Fruit fly (Drosophila melanogaster) whole organism, prepupa: ENCODE data around the gene CG14402.

Experiments used
- CG11762 ChIP-seq: fragments of 200-800 bp; sonication (Bioruptor generic); optimal IDR thresholded peaks from 3 replicates; lab custom pipeline; 2016; ENCODE audit warnings: missing biosample characterization, missing genetic modification characterization; ENCODE audit not compliant: insufficient read depth
- CG11902 ChIP-seq: fragments of 200-800 bp; sonication (Bioruptor generic); optimal IDR thresholded peaks from 3 replicates; lab custom pipeline; 2016; ENCODE audit warnings: missing biosample characterization, missing genetic modification characterization
- CG3032 ChIP-seq: fragments of 200-800 bp; optimal IDR thresholded peaks from 2 replicates; lab custom pipeline; 2019; ENCODE audit warnings: missing biosample characterization, mild to moderate bottlenecking, missing genetic modification characterization, moderate library complexity
- CG31627 ChIP-seq: fragments of 200-800 bp; sonication (Bioruptor generic); optimal IDR thresholded peaks from 3 replicates; lab custom pipeline; 2016; ENCODE audit warnings: missing biosample characterization, missing genetic modification characterization
- CG3919 ChIP-seq: fragments of 200-800 bp; sonication (Bioruptor generic); optimal IDR thresholded peaks from 3 replicates; lab custom pipeline; 2016; ENCODE audit warnings: missing biosample characterization, missing genetic modification characterization
- CG6163 ChIP-seq: fragments of 200-800 bp; sonication (Bioruptor generic); IDR thresholded peaks from 3 replicates; pipeline ENCODE4 v1.3.6; 2022; ENCODE audit warnings: missing biosample characterization, missing genetic modification characterization
- CG6276 ChIP-seq: fragments of 200-800 bp; sonication (Bioruptor generic); optimal IDR thresholded peaks from 2 replicates; lab custom pipeline; 2017; ENCODE audit warnings: missing biosample characterization, mild to moderate bottlenecking, missing genetic modification characterization
- CG6792 ChIP-seq: fragments of 200-800 bp; sonication (Bioruptor generic); optimal IDR thresholded peaks from 3 replicates; lab custom pipeline; 2016; ENCODE audit warnings: missing biosample characterization, missing genetic modification characterization
- CG6808 ChIP-seq: fragments of 200-800 bp; sonication (Bioruptor generic); optimal IDR thresholded peaks from 3 replicates; lab custom pipeline; 2017; ENCODE audit warnings: missing biosample characterization, missing genetic modification characterization, mild to moderate bottlenecking, moderate library complexity, missing genetic modification reagents
- CG8119 ChIP-seq: fragments of 200-800 bp; sonication (Bioruptor generic); IDR thresholded peaks from 3 replicates; pipeline ENCODE4 v1.3.6; 2022; ENCODE audit warnings: missing biosample characterization, missing genetic modification characterization
- Ets21C ChIP-seq: fragments of 200-800 bp; sonication (Bioruptor generic); optimal IDR thresholded peaks from 3 replicates; lab custom pipeline; 2016; ENCODE audit warnings: missing biosample characterization, missing genetic modification characterization
- Ets96B ChIP-seq: fragments of 200-800 bp; optimal IDR thresholded peaks from 2 replicates; lab custom pipeline; 2019; ENCODE audit warnings: missing biosample characterization, mild to moderate bottlenecking, missing genetic modification characterization, moderate library complexity
- Sox14 ChIP-seq: fragments of 200-800 bp; sonication (Bioruptor generic); optimal IDR thresholded peaks from 3 replicates; lab custom pipeline; 2016; ENCODE audit warnings: missing biosample characterization, missing genetic modification characterization
- acj6 ChIP-seq: fragments of 200-800 bp; sonication (Bioruptor generic); optimal IDR thresholded peaks from 3 replicates; lab custom pipeline; 2016; ENCODE audit warnings: missing biosample characterization, missing genetic modification characterization
- esn ChIP-seq: fragments of 200-800 bp; sonication (Bioruptor generic); optimal IDR thresholded peaks from 2 replicates; lab custom pipeline; 2016; ENCODE audit warnings: missing biosample characterization, mild to moderate bottlenecking, missing genetic modification characterization, moderate library complexity
- fkh ChIP-seq: fragments of 200-800 bp; sonication (Bioruptor generic); optimal IDR thresholded peaks from 3 replicates; lab custom pipeline; 2017; ENCODE audit warnings: missing biosample characterization, mild to moderate bottlenecking, missing genetic modification characterization, moderate library complexity
- net ChIP-seq: fragments of 200-800 bp; sonication (Bioruptor generic); optimal IDR thresholded peaks from 3 replicates; lab custom pipeline; 2016; ENCODE audit warnings: missing biosample characterization, missing genetic modification characterization

Gene CG14402

dm6 chr2L:20898478-20899075, 49.5 kb downstream of the CG14402 start:
- TF ChIP-seq CG6792 (GFP tag; lab: Kevin White, UChicago), result no peak
- no peak for TF ChIP-seq CG6808 (GFP tag; lab: Kevin White, UChicago)
- TF ChIP-seq net (GFP tag; lab: Kevin White, UChicago), result no peak
- TF ChIP-seq acj6, result no peak
- no peak for TF ChIP-seq esn (GFP tag; lab: Kevin White, UChicago)
- TF ChIP-seq Ets96B (tag; lab: Kevin White, UChicago), result no peak
- TF ChIP-seq CG6163 (GFP tag; lab: Robert Waterston, UW), result no peak
- TF ChIP-seq CG6276 (GFP tag; lab: Kevin White, UChicago), result no peak
- no peak for TF ChIP-seq CG11762 (GFP tag; lab: Kevin White, UChicago)
- TF ChIP-seq CG3919 (GFP tag; lab: Kevin White, UChicago), result no peak
- TF ChIP-seq CG3032 (tag; lab: Kevin White, UChicago), result no peak
- TF ChIP-seq Ets21C (GFP tag; lab: Kevin White, UChicago), result no peak
- TF ChIP-seq CG11902 (GFP tag; lab: Kevin White, UChicago), result no peak
- no peak for TF ChIP-seq Sox14
- no peak for TF ChIP-seq CG31627 (GFP tag; lab: Kevin White, UChicago)
- no peak for TF ChIP-seq CG8119 (GFP tag; lab: Robert Waterston, UW)
- no peak for TF ChIP-seq fkh (GFP tag; lab: Kevin White, UChicago)
